Fruit fly (Drosophila melanogaster): ENCODE measurements around the gene CG10063.

DNA sequence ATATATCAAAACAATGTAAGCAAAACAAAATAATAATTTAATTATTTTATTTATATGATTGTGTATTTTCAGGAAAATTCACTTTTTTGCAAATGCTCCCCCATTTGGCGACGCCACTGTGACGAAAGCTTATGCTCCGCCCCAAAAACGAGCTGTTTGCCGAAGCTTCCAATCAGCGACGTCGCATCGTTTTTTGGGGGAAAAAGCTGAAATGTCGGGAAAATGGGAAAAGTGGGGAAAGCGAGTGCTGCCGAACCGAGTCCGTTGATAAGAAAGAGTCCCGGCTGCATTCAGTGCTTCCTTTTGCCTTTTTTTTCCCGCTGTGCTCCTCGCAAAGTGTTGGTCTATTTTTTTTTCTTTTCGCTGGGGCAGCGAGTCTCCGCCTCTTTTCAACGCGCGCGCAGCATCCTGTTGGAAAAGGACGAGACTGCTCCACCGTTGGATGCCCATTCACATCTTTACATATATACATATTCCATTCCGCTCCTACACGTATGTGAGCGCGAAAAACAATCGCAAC, 37.4 kb downstream of the CG10063 start:
- TF ChIP-seq Myc (optimal IDR thresholded peaks at IDR 0.05) (no peak), dmrt93B (GFP tag; optimal IDR thresholded peaks at IDR 0.05) (no peak), br (GFP tag; optimal IDR thresholded peaks at IDR 0.05) (no peak)

Data from whole organism, wandering third instar larva.